Fruit fly (Drosophila melanogaster): Measurements from ENCODE around the gene Inx2.
A peak's percentile ranks its signal among the peaks of the same experiment; 100 is the strongest.

Inx2 gene

dm6 chrX:6969364-6970137, 28.9 kb upstream of the Inx2 start, which contains the start of gene CG4586 (continued):
- peak; percentile 83 for TF ChIP-seq CG14710 (tag; optimal IDR thresholded peaks at IDR 0.05)
- TF ChIP-seq CG2199 (GFP tag; IDR thresholded peaks at IDR 0.05): peak; percentile 84; the same call in 2 of the 3 replicates
- TF ChIP-seq Fer3 (tag; optimal IDR thresholded peaks at IDR 0.05): peak; percentile 96
- TF ChIP-seq bsh (GFP tag; optimal IDR thresholded peaks at IDR 0.05): peak; percentile 95 to 99
- TF ChIP-seq az2 (GFP tag; optimal IDR thresholded peaks at IDR 0.05): peak; percentile 94
- TF ChIP-seq fru (optimal IDR thresholded peaks at IDR 0.05): no peak
- peak; percentile 94 for TF ChIP-seq vfl (GFP tag; optimal IDR thresholded peaks at IDR 0.05)
- peak; percentile 97 for TF ChIP-seq nau (GFP tag; optimal IDR thresholded peaks at IDR 0.05)
- peak; percentile 81 for TF ChIP-seq zen (tag; optimal IDR thresholded peaks at IDR 0.05)
- peak; percentile 55 for TF ChIP-seq CG33557 (GFP tag; optimal IDR thresholded peaks at IDR 0.05)
- no peak for TF ChIP-seq mld (GFP tag; IDR thresholded peaks at IDR 0.05; ENCODE audit: partially characterized antibody)
- TF ChIP-seq grau (tag; optimal IDR thresholded peaks at IDR 0.05): peak; percentile 93
- TF ChIP-seq corto (GFP tag; optimal IDR thresholded peaks at IDR 0.05): peak; percentile 96
- peak; percentile 72 for TF ChIP-seq Spps (tag; optimal IDR thresholded peaks at IDR 0.05)
- peak; percentile 74 for TF ChIP-seq CG31388 (GFP tag; optimal IDR thresholded peaks at IDR 0.05)
- peak; percentile 64; the same call in 1 of the 2 replicates for TF ChIP-seq CkIIα-i1 (GFP tag; IDR thresholded peaks at IDR 0.05)
- TF ChIP-seq Jarid2 (GFP tag; optimal IDR thresholded peaks at IDR 0.05): peak; percentile 81
- peak; percentile 96 for TF ChIP-seq CG10147 (GFP tag; optimal IDR thresholded peaks at IDR 0.05)

DNA sequence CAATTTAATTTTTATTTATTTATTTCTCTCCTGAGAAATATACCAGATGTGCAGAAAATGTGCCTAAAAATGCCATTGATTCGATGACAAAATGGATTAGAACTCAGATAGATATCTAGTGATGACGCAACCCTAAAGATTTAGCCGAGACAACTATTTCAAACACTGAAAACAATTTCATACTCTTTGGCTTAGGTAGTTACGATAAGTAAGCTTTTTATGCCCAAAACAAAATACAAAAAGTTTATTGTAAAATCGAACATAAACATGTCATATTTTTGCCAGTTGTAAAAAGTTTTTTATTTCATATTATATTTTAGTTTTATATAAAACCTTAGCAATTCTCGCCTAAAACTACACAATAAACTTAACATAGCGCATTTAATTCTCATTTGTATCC, 25.1 kb upstream of the Inx2 start, which contains the start of gene CG3040:
Gene CG3040 (minus strand): TSS at position 54 of the 400 bp plus-strand sequence.
- TF ChIP-seq CG2120 (GFP tag; optimal IDR thresholded peaks at IDR 0.05) (peak; percentile 62), CG13424 (tag; optimal IDR thresholded peaks at IDR 0.05) (peak; percentile 39), BtbVII (GFP tag; optimal IDR thresholded peaks at IDR 0.05) (no peak), CG11504 (tag; optimal IDR thresholded peaks at IDR 0.05) (peak; percentile 48), nau (GFP tag; optimal IDR thresholded peaks at IDR 0.05) (no peak), sens-2 (GFP tag; IDR thresholded peaks at IDR 0.05) (no peak), z (GFP tag; IDR thresholded peaks at IDR 0.05) (no peak), tna (GFP tag; IDR thresholded peaks at IDR 0.05; ENCODE audit: partially characterized antibody) (no peak), nerfin-1 (tag; optimal IDR thresholded peaks at IDR 0.05) (no peak), TFAM (GFP tag; optimal IDR thresholded peaks at IDR 0.05) (no peak), CkIIα-i1 (GFP tag; IDR thresholded peaks at IDR 0.05) (no peak), pita (GFP tag; optimal IDR thresholded peaks at IDR 0.05) (peak; percentile 86), ash1 (GFP tag; optimal IDR thresholded peaks at IDR 0.05) (no peak), slou (GFP tag; optimal IDR thresholded peaks at IDR 0.05) (no peak), CG3281 (GFP tag; optimal IDR thresholded peaks at IDR 0.05) (peak; percentile 15), CG7987 (GFP tag; optimal IDR thresholded peaks at IDR 0.05) (no peak), ato (GFP tag; IDR thresholded peaks at IDR 0.05; ENCODE audit: partially characterized antibody) (no peak), CG12155 (GFP tag; optimal IDR thresholded peaks at IDR 0.05) (peak; percentile 44), CG14965 (GFP tag; optimal IDR thresholded peaks at IDR 0.05; ENCODE audit: borderline replicate concordance) (no peak), pfk (GFP tag; optimal IDR thresholded peaks at IDR 0.05) (no peak), CG34376 (GFP tag; optimal IDR thresholded peaks at IDR 0.05) (no peak), CoRest (tag; optimal IDR thresholded peaks at IDR 0.05) (peak; percentile 43), btn (GFP tag; optimal IDR thresholded peaks at IDR 0.05) (no peak), Ada2b (GFP tag; IDR thresholded peaks at IDR 0.05) (peak; percentile 22; the same call in 1 of the 2 replicates), bowl (GFP tag; IDR thresholded peaks at IDR 0.05) (no peak), Abd-B (GFP tag; optimal IDR thresholded peaks at IDR 0.05) (peak; percentile 25), trem (tag; optimal IDR thresholded peaks at IDR 0.05) (peak; percentile 46), tap (tag; optimal IDR thresholded peaks at IDR 0.05) (no peak), Eip74EF (GFP tag; optimal IDR thresholded peaks at IDR 0.05) (no peak), Dbx (GFP tag; IDR thresholded peaks at IDR 0.05) (0 out of 3 replicates have a peak, but pooled peaks have one; percentile 38), mam (GFP tag; optimal IDR thresholded peaks at IDR 0.05) (peak; percentile 54), CG7357 (GFP tag; IDR thresholded peaks at IDR 0.05) (no peak)
